Worm (Caenorhabditis elegans): ENCODE measurements around the gene bcl-7.
A peak's percentile ranks its signal among the peaks of the same experiment; 100 is the strongest.

Gene bcl-7

ce11 chrIII:5938013-5938412 lies 12.1 kb downstream of the bcl-7 start:
- TF ChIP-seq spr-1 (tag; optimal IDR thresholded peaks at IDR 0.05) (peak; percentile 54), zfp-2 (tag; optimal IDR thresholded peaks at IDR 0.05) (no peak), daf-16 (GFP tag; optimal IDR thresholded peaks at IDR 0.05) (peak in 1 of 2 experiments; percentile 69), daf-16 (tag; optimal IDR thresholded peaks at IDR 0.05) (peak; percentile 90), ceh-28 (tag; optimal IDR thresholded peaks at IDR 0.05) (peak; percentile 0), nhr-48 (tag; optimal IDR thresholded peaks at IDR 0.05) (peak; percentile 84), nhr-6 (tag; optimal IDR thresholded peaks at IDR 0.05) (peak; percentile 34), nhr-25 (tag; optimal IDR thresholded peaks at IDR 0.05; ENCODE audit: borderline replicate concordance, insufficient read depth) (peak; percentile 7), nhr-28 (tag; optimal IDR thresholded peaks at IDR 0.05) (peak; percentile 85), sdz-12 (GFP tag; optimal IDR thresholded peaks at IDR 0.05) (no peak), mes-2 (tag; optimal IDR thresholded peaks at IDR 0.05; ENCODE audit: poor library complexity, severe bottlenecking) (peak; percentile 44), daf-19 (GFP tag; conservative IDR thresholded peaks at IDR 0.05) (no peak), dve-1 (tag; optimal IDR thresholded peaks at IDR 0.05; ENCODE audit: insufficient read depth) (peak; percentile 91), unc-130 (GFP tag; optimal IDR thresholded peaks at IDR 0.05) (no peak), D1046.2 (GFP tag; IDR thresholded peaks at IDR 0.05) (no peak), cey-2 (tag; optimal IDR thresholded peaks at IDR 0.05; ENCODE audit: borderline replicate concordance, insufficient read depth) (peak; percentile 85), lin-39 (tag; optimal IDR thresholded peaks at IDR 0.05) (peak; percentile 64), hlh-30 (tag; optimal IDR thresholded peaks at IDR 0.05; ENCODE audit: insufficient read depth) (peak; percentile 93), madf-9 (GFP tag; conservative IDR thresholded peaks at IDR 0.05) (no peak), mxl-2 (GFP tag; conservative IDR thresholded peaks at IDR 0.05) (no peak), lin-1 (GFP tag; IDR thresholded peaks at IDR 0.05) (0 out of 2 replicates have a peak, but pooled peaks have one; percentile 40), ama-1 (optimal IDR thresholded peaks at IDR 0.05) (peak; percentile 56), tra-1 (GFP tag; IDR thresholded peaks at IDR 0.05) (0 out of 2 replicates have a peak, but pooled peaks have one; percentile 11), F10B5.3 (tag; optimal IDR thresholded peaks at IDR 0.05) (no peak), egl-27 (tag; optimal IDR thresholded peaks at IDR 0.05) (no peak), ceh-44 (GFP tag; IDR thresholded peaks at IDR 0.05) (no peak), ceh-20 (GFP tag; IDR thresholded peaks at IDR 0.05) (peak; percentile 67), nhr-77 (tag; optimal IDR thresholded peaks at IDR 0.05) (peak; percentile 12), dmd-6 (GFP tag; IDR thresholded peaks at IDR 0.05) (peak; percentile 46; the same call in 1 of the 2 replicates), hlh-11 (tag; optimal IDR thresholded peaks at IDR 0.05) (peak; percentile 93), vab-7 (GFP tag; IDR thresholded peaks at IDR 0.05) (no peak), hif-1 (tag; optimal IDR thresholded peaks at IDR 0.05) (peak in 1 of 2 experiments; percentile 53), ctbp-1 (GFP tag; IDR thresholded peaks at IDR 0.05) (peak; percentile 63; the same call in 1 of the 2 replicates), mdl-1 (tag; optimal IDR thresholded peaks at IDR 0.05) (peak; percentile 13 to 81), Y105C5A.15 (GFP tag; IDR thresholded peaks at IDR 0.05) (no peak), hmg-1.1 (GFP tag; IDR thresholded peaks at IDR 0.05) (peak; percentile 45; the same call in 1 of the 2 replicates), nhr-102 (tag; optimal IDR thresholded peaks at IDR 0.05) (peak; percentile 24), F26F4.8 (GFP tag; conservative IDR thresholded peaks at IDR 0.05) (no peak), aha-1 (tag) (peak; percentile 70), mep-1 (tag; optimal IDR thresholded peaks at IDR 0.05) (peak; percentile 85), lsy-2 (tag; optimal IDR thresholded peaks at IDR 0.05) (peak; percentile 35 to 72), zfp-3 (GFP tag; conservative IDR thresholded peaks at IDR 0.05) (0 out of 2 replicates have a peak, but pooled peaks have one; percentile 8), ceh-82 (tag; optimal IDR thresholded peaks at IDR 0.05) (no peak), zip-2 (tag; optimal IDR thresholded peaks at IDR 0.05) (peak; percentile 14), Y5F2A.4 (GFP tag; optimal IDR thresholded peaks at IDR 0.05) (no peak), ceh-62 (tag; optimal IDR thresholded peaks at IDR 0.05) (no peak), nhr-11 (tag; optimal IDR thresholded peaks at IDR 0.05) (peak; percentile 64), dmd-9 (GFP tag; IDR thresholded peaks at IDR 0.05) (no peak), fkh-10 (GFP tag; optimal IDR thresholded peaks at IDR 0.05) (no peak), T20F7.1 (GFP tag; optimal IDR thresholded peaks at IDR 0.05) (no peak)

Measured in whole organism, L4 larva.